Fruit fly (Drosophila melanogaster) whole organism, embryonic: Measurements from ENCODE around the gene Chpf.

ENCODE experiments used
- Bdp1 ChIP-seq: fragments of 200-800 bp; sonication (Bioruptor generic); optimal IDR thresholded peaks from 3 replicates; lab custom pipeline; 2016; ENCODE audit warnings: missing biosample characterization, missing genetic modification characterization
- CG10267 ChIP-seq: fragments of 200-800 bp; sonication (Bioruptor generic); optimal IDR thresholded peaks from 2 replicates; lab custom pipeline; 2018; ENCODE audit warnings: missing biosample characterization, mild to moderate bottlenecking, missing genetic modification characterization, moderate library complexity
- CG10431 ChIP-seq: fragments of 200-800 bp; sonication (Bioruptor generic); optimal IDR thresholded peaks from 3 replicates; lab custom pipeline; 2018; ENCODE audit warnings: missing biosample characterization, mild to moderate bottlenecking, missing genetic modification characterization
- CG11247 ChIP-seq: fragments of 200-800 bp; sonication (Bioruptor generic); IDR thresholded peaks from 2 replicates; pipeline ENCODE4 v1.3.6; 2022; ENCODE audit warnings: missing biosample characterization, missing genetic modification characterization
- CG12155 ChIP-seq: fragments of 200-800 bp; sonication (Bioruptor generic); optimal IDR thresholded peaks from 3 replicates; lab custom pipeline; 2016; ENCODE audit warnings: missing biosample characterization, missing genetic modification characterization
- CG12236 ChIP-seq: fragments of 200-800 bp; sonication (Bioruptor generic); optimal IDR thresholded peaks from 2 replicates; lab custom pipeline; 2016; ENCODE audit warnings: missing biosample characterization, missing genetic modification characterization
- CG13123 ChIP-seq: fragments of 200-800 bp; sonication (Bioruptor generic); optimal IDR thresholded peaks from 2 replicates; lab custom pipeline; 2016; ENCODE audit warnings: missing biosample characterization, missing genetic modification characterization
- CG13424 ChIP-seq: fragments of 200-800 bp; sonication (Bioruptor generic); optimal IDR thresholded peaks from 2 replicates; lab custom pipeline; 2019; ENCODE audit warnings: missing biosample characterization, mild to moderate bottlenecking, missing genetic modification characterization, moderate library complexity
- CG17612 ChIP-seq: fragments of 200-800 bp; sonication (Bioruptor generic); IDR thresholded peaks from 2 replicates; pipeline ENCODE4 v1.3.6; 2022; ENCODE audit warnings: missing biosample characterization, missing genetic modification characterization
- CG2199 ChIP-seq: fragments of 200-800 bp; sonication (Bioruptor generic); IDR thresholded peaks from 3 replicates; pipeline ENCODE4 v1.3.6; 2022; ENCODE audit warnings: missing biosample characterization, missing genetic modification characterization
- CG31224 ChIP-seq: fragments of 200-800 bp; sonication (Bioruptor generic); IDR thresholded peaks from 2 replicates; pipeline ENCODE4 v1.3.6; 2022; ENCODE audit warnings: missing biosample characterization, missing genetic modification characterization
- CG31365 ChIP-seq: fragments of 200-800 bp; sonication (Bioruptor generic); optimal IDR thresholded peaks from 2 replicates; lab custom pipeline; 2018; ENCODE audit warnings: missing biosample characterization, mild to moderate bottlenecking, missing genetic modification characterization
- CG33557 ChIP-seq: fragments of 200-800 bp; sonication (Bioruptor generic); optimal IDR thresholded peaks from 2 replicates; lab custom pipeline; 2019; ENCODE audit warnings: missing biosample characterization, mild to moderate bottlenecking, missing genetic modification characterization, moderate library complexity
- CG34224 ChIP-seq: fragments of 200-800 bp; sonication (Bioruptor generic); IDR thresholded peaks from 3 replicates; pipeline ENCODE4 v1.3.6; 2022; ENCODE audit warnings: missing biosample characterization, missing genetic modification characterization; ENCODE audit not compliant: partially characterized antibody
- CG3995 ChIP-seq: fragments of 200-800 bp; sonication (Bioruptor generic); optimal IDR thresholded peaks from 3 replicates; lab custom pipeline; 2016; ENCODE audit warnings: missing biosample characterization, missing genetic modification characterization
- CG8944 ChIP-seq: fragments of 200-800 bp; sonication (Bioruptor generic); optimal IDR thresholded peaks from 3 replicates; lab custom pipeline; 2016; ENCODE audit warnings: missing biosample characterization, missing genetic modification characterization
- CHES-1-like ChIP-seq: fragments of 200-800 bp; sonication (Bioruptor generic); optimal IDR thresholded peaks from 2 replicates; lab custom pipeline; 2016; ENCODE audit warnings: missing biosample characterization, missing genetic modification characterization
- CkIIα-i1 ChIP-seq: fragments of 200-800 bp; sonication (Bioruptor generic); IDR thresholded peaks from 2 replicates; pipeline ENCODE4 v1.3.6; 2022; ENCODE audit warnings: missing biosample characterization, missing genetic modification characterization
- D19A ChIP-seq: fragments of 200-800 bp; optimal IDR thresholded peaks from 3 replicates; lab custom pipeline; 2019; ENCODE audit warnings: missing biosample characterization, mild to moderate bottlenecking, missing genetic modification characterization, moderate library complexity
- Dbx ChIP-seq: fragments of 200-800 bp; sonication (Bioruptor generic); IDR thresholded peaks from 3 replicates; pipeline ENCODE4 v1.3.6; 2022; ENCODE audit warnings: missing biosample characterization, missing genetic modification characterization
- Drgx ChIP-seq: fragments of 200-800 bp; sonication (Bioruptor generic); IDR thresholded peaks from 2 replicates; pipeline ENCODE4 v1.3.6; 2022; ENCODE audit warnings: missing biosample characterization, missing genetic modification characterization
- E2f2 ChIP-seq: fragments of 200-800 bp; sonication (Bioruptor generic); IDR thresholded peaks from 2 replicates; pipeline ENCODE4 v1.3.6; 2022; ENCODE audit warnings: missing biosample characterization, missing genetic modification characterization
- Gug ChIP-seq: fragments of 200-800 bp; sonication (Bioruptor generic); IDR thresholded peaks from 4 replicates; pipeline ENCODE4 v1.3.6; 2022; ENCODE audit warnings: missing biosample characterization, missing genetic modification characterization
- HLHmδ ChIP-seq: fragments of 200-800 bp; sonication (Bioruptor generic); optimal IDR thresholded peaks from 2 replicates; lab custom pipeline; 2018; ENCODE audit warnings: missing biosample characterization, mild to moderate bottlenecking, missing genetic modification characterization, moderate library complexity
- Nf-YA ChIP-seq: fragments of 200-800 bp; sonication (Bioruptor generic); IDR thresholded peaks from 2 replicates; pipeline ENCODE4 v1.3.6; 2022; ENCODE audit warnings: missing biosample characterization, missing genetic modification characterization
- Nf-YB ChIP-seq: fragments of 200-800 bp; sonication (Bioruptor generic); optimal IDR thresholded peaks from 3 replicates; lab custom pipeline; 2019; ENCODE audit warnings: missing biosample characterization, mild to moderate bottlenecking, missing genetic modification characterization, moderate library complexity
- Scr ChIP-seq: fragments of 200-800 bp; sonication (Bioruptor generic); IDR thresholded peaks from 2 replicates; pipeline ENCODE4 v1.3.6; 2022; ENCODE audit warnings: missing biosample characterization, missing genetic modification characterization; ENCODE audit not compliant: partially characterized antibody
- Sry-δ ChIP-seq: fragments of 200-800 bp; sonication (Bioruptor generic); optimal IDR thresholded peaks from 2 replicates; lab custom pipeline; 2016; ENCODE audit warnings: missing biosample characterization, missing genetic modification characterization
- Vsx1 ChIP-seq: fragments of 200-800 bp; sonication (Bioruptor generic); optimal IDR thresholded peaks from 2 replicates; lab custom pipeline; 2017; ENCODE audit warnings: missing biosample characterization, mild to moderate bottlenecking, missing genetic modification characterization, missing genetic modification reagents
- ap ChIP-seq: fragments of 200-800 bp; sonication (Bioruptor generic); IDR thresholded peaks from 2 replicates; pipeline ENCODE4 v1.3.6; 2022; ENCODE audit warnings: missing biosample characterization, missing genetic modification characterization
- btn ChIP-seq: fragments of 200-800 bp; sonication (Bioruptor generic); optimal IDR thresholded peaks from 2 replicates; lab custom pipeline; 2016; ENCODE audit warnings: missing biosample characterization, missing genetic modification characterization
- ci ChIP-seq: fragments of 200-800 bp; sonication (Bioruptor generic); IDR thresholded peaks from 3 replicates; pipeline ENCODE4 v1.3.6; 2022; ENCODE audit warnings: missing biosample characterization, missing genetic modification characterization
- da ChIP-seq: fragments of 200-800 bp; sonication (Bioruptor generic); optimal IDR thresholded peaks from 2 replicates; lab custom pipeline; 2016; ENCODE audit warnings: missing biosample characterization, missing genetic modification characterization
- dmrt11E ChIP-seq: fragments of 200-800 bp; sonication (Bioruptor generic); optimal IDR thresholded peaks from 3 replicates; lab custom pipeline; 2018; ENCODE audit warnings: missing biosample characterization, mild to moderate bottlenecking, missing genetic modification characterization, moderate library complexity
- emc ChIP-seq: fragments of 200-800 bp; sonication (Bioruptor generic); optimal IDR thresholded peaks from 2 replicates; lab custom pipeline; 2016; ENCODE audit warnings: missing biosample characterization, missing genetic modification characterization
- fd102C ChIP-seq: fragments of 200-800 bp; sonication (Bioruptor generic); optimal IDR thresholded peaks from 2 replicates; lab custom pipeline; 2018; ENCODE audit warnings: missing biosample characterization, mild to moderate bottlenecking, missing genetic modification characterization, moderate library complexity
- fu2 ChIP-seq: fragments of 200-800 bp; sonication (Bioruptor generic); optimal IDR thresholded peaks from 2 replicates; lab custom pipeline; 2016; ENCODE audit warnings: missing biosample characterization, missing genetic modification characterization
- hth ChIP-seq: fragments of >200 bp; optimal IDR thresholded peaks from 2 replicates; lab custom pipeline; 2017; ENCODE audit warnings: inconsistent platforms
- lov ChIP-seq, 2 experiments: fragments of 200-800 bp in 1 of 2; fragments of >200 bp in 1 of 2; sonication (Bioruptor generic) in 1 of 2; IDR thresholded peaks in 1 of 2; optimal IDR thresholded peaks in 1 of 2; 2 replicates in 1 of 2; 3 replicates in 1 of 2; pipeline versions ENCODE4 v1.3.6 to Lab custom; 2017 to 2022; ENCODE audit warnings: missing biosample characterization in 1 of 2, missing genetic modification characterization in 1 of 2
- p53 ChIP-seq: fragments of 200-800 bp; sonication (Bioruptor generic); optimal IDR thresholded peaks from 2 replicates; lab custom pipeline; 2016; ENCODE audit warnings: missing biosample characterization, missing genetic modification characterization
- pita ChIP-seq: fragments of 200-800 bp; sonication (Bioruptor generic); optimal IDR thresholded peaks from 2 replicates; lab custom pipeline; 2017; ENCODE audit warnings: missing biosample characterization, mild to moderate bottlenecking, missing genetic modification characterization
- repo ChIP-seq: fragments of 200-800 bp; sonication (Bioruptor generic); optimal IDR thresholded peaks from 2 replicates; lab custom pipeline; 2016; ENCODE audit warnings: missing biosample characterization, missing genetic modification characterization
- seq ChIP-seq: fragments of 200-800 bp; sonication (Bioruptor generic); IDR thresholded peaks from 2 replicates; pipeline ENCODE4 v1.3.6; 2022; ENCODE audit warnings: missing biosample characterization, missing genetic modification characterization
- sr ChIP-seq: fragments of 200-800 bp; sonication (Bioruptor generic); IDR thresholded peaks from 3 replicates; pipeline ENCODE4 v1.3.6; 2022; ENCODE audit warnings: missing biosample characterization, missing genetic modification characterization
- tap ChIP-seq: fragments of 200-800 bp; optimal IDR thresholded peaks from 3 replicates; lab custom pipeline; 2019; ENCODE audit warnings: missing biosample characterization, mild to moderate bottlenecking, missing genetic modification characterization, moderate library complexity
- toy ChIP-seq: fragments of 200-800 bp; sonication (Bioruptor generic); IDR thresholded peaks from 2 replicates; pipeline ENCODE4 v1.3.6; 2022; ENCODE audit warnings: missing biosample characterization, missing genetic modification characterization
- twi ChIP-seq: fragments of 200-800 bp; optimal IDR thresholded peaks from 2 replicates; lab custom pipeline; 2019; ENCODE audit warnings: missing biosample characterization, mild to moderate bottlenecking, missing genetic modification characterization, moderate library complexity
- usp ChIP-seq: fragments of >200 bp; optimal IDR thresholded peaks from 2 replicates; lab custom pipeline; 2017; ENCODE audit warnings: missing biosample characterization, missing genetic modification characterization
- z ChIP-seq: fragments of 200-800 bp; sonication (Bioruptor generic); IDR thresholded peaks from 3 replicates; pipeline ENCODE4 v1.3.6; 2022; ENCODE audit warnings: missing biosample characterization, missing genetic modification characterization
- zen ChIP-seq: fragments of 200-800 bp; sonication (Bioruptor generic); optimal IDR thresholded peaks from 3 replicates; lab custom pipeline; 2018; ENCODE audit warnings: missing biosample characterization, mild to moderate bottlenecking, missing genetic modification characterization, moderate library complexity
- zfh2 ChIP-seq: fragments of 200-800 bp; sonication (Bioruptor generic); optimal IDR thresholded peaks from 2 replicates; lab custom pipeline; 2016; ENCODE audit warnings: missing biosample characterization, missing genetic modification characterization

Gene Chpf

dm6 chrX:13094085-13094764, 18.0 kb downstream of the Chpf start, which contains the start of gene CG2200 (continued):
- TF ChIP-seq E2f2 (GFP tag; lab: Robert Waterston, UW) (peak; percentile 73), pita (GFP tag; lab: Kevin White, UChicago) (no peak), Nf-YA (GFP tag; lab: Robert Waterston, UW) (no peak), zen (tag; lab: Kevin White, UChicago) (no peak), CG2199 (GFP tag; lab: Robert Waterston, UW) (no peak), CG31224 (GFP tag; lab: Robert Waterston, UW) (no peak), ap (GFP tag; lab: Robert Waterston, UW) (no peak), CG33557 (GFP tag; lab: Kevin White, UChicago) (no peak), btn (GFP tag; lab: Kevin White, UChicago) (no peak), fu2 (GFP tag; lab: Kevin White, UChicago) (peak; percentile 35), Dbx (GFP tag; lab: Robert Waterston, UW) (peak; percentile 54; the same call in 1 of the 3 replicates), da (GFP tag; lab: Kevin White, UChicago) (no peak), CG12155 (GFP tag; lab: Kevin White, UChicago) (peak; percentile 26), CHES-1-like (GFP tag; lab: Kevin White, UChicago) (peak; percentile 35), Scr (GFP tag; lab: Robert Waterston, UW) (peak; percentile 88), usp (no peak), Gug (GFP tag; lab: Robert Waterston, UW) (no peak), Drgx (GFP tag; lab: Robert Waterston, UW) (peak; percentile 66), emc (no peak), lov (optimal IDR thresholded peaks at IDR 0.05; lab: Kevin White, UChicago) (no peak), lov (GFP tag; IDR thresholded peaks at IDR 0.05; lab: Robert Waterston, UW) (no peak), CG13424 (tag; lab: Kevin White, UChicago) (peak; percentile 37), dmrt11E (no peak), twi (no peak), CG10431 (GFP tag; lab: Kevin White, UChicago) (no peak), z (GFP tag; lab: Robert Waterston, UW) (no peak), toy (GFP tag; lab: Robert Waterston, UW) (no peak), sr (no peak), repo (GFP tag; lab: Kevin White, UChicago) (no peak), D19A (tag; lab: Kevin White, UChicago) (peak; percentile 19), CG8944 (GFP tag; lab: Kevin White, UChicago) (no peak), fd102C (GFP tag; lab: Kevin White, UChicago) (no peak), CG13123 (no peak), CG12236 (GFP tag; lab: Kevin White, UChicago) (no peak), CG3995 (GFP tag; lab: Kevin White, UChicago) (peak; percentile 59), CkIIα-i1 (GFP tag; lab: Robert Waterston, UW) (no peak), HLHmδ (GFP tag; lab: Kevin White, UChicago) (no peak), CG34224 (GFP tag; lab: Robert Waterston, UW) (peak; percentile 84), CG11247 (GFP tag; lab: Robert Waterston, UW) (peak; percentile 35; the same call in 1 of the 2 replicates), CG10267 (peak; percentile 9), zfh2 (GFP tag; lab: Kevin White, UChicago) (peak; percentile 28), Vsx1 (GFP tag; lab: Kevin White, UChicago) (no peak), CG17612 (GFP tag; lab: Robert Waterston, UW) (no peak), tap (tag; lab: Kevin White, UChicago) (no peak), Nf-YB (GFP tag; lab: Kevin White, UChicago) (no peak), ci (GFP tag; lab: Robert Waterston, UW) (peak; percentile 77), Sry-δ (GFP tag; lab: Kevin White, UChicago) (peak; percentile 88), p53 (GFP tag; lab: Kevin White, UChicago) (no peak), CG31365 (no peak), Bdp1 (GFP tag; lab: Kevin White, UChicago) (no peak), seq (GFP tag; lab: Robert Waterston, UW) (no peak), hth (lab: Kevin White, UChicago) (no peak)
